Fruit fly (Drosophila melanogaster): ENCODE measurements around the gene CG15760.

The CG15760 gene

dm6 chrX:13682652-13683051 is 13.2 kb downstream of the CG15760 start, which contains the start of gene CG11158:
TSS of gene CG11158 (plus strand) at chrX:13682952.
- no peak for TF ChIP-seq Blimp-1 (GFP tag; optimal IDR thresholded peaks at IDR 0.05)
- peak; percentile 31 for TF ChIP-seq Eip78C (GFP tag)

DNA sequence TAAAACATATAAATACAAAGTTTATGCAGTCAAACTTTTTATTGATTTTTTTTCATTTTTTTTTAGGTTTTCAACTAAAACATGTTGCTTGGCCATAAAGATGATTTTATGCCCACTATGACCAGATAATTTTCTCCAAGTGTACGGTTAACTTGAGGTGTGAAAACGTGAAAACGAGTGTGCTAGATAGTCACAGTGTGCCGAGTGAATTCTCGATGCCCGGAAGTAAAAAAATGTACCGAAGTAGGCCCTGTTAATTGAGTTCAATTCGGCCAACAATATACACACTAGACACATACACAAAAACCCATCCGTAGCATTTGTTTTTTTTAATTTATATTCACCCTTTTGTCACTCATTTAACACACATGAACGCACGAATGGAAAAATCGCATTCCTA is 22.5 kb downstream of the CG15760 start, which contains the start of gene Nna1:
Nna1 (plus strand) TSS at position 301 of the 400 bp plus-strand sequence.
- TF ChIP-seq CG6792 (GFP tag; optimal IDR thresholded peaks at IDR 0.05) (no peak), CG6276 (GFP tag; optimal IDR thresholded peaks at IDR 0.05) (no peak), cyc (GFP tag; optimal IDR thresholded peaks at IDR 0.05) (no peak), net (GFP tag; optimal IDR thresholded peaks at IDR 0.05) (no peak), Sox102F (GFP tag; optimal IDR thresholded peaks at IDR 0.05) (no peak), Hr4 (GFP tag; optimal IDR thresholded peaks at IDR 0.05) (no peak), Smox (GFP tag; optimal IDR thresholded peaks at IDR 0.05) (no peak), Sox15 (GFP tag; optimal IDR thresholded peaks at IDR 0.05) (no peak), Eip78C (GFP tag) (no peak)

- TF ChIP-seq CG6163 (GFP tag; IDR thresholded peaks at IDR 0.05) (peak; percentile 24; the same call in 1 of the 3 replicates), CG4318 (GFP tag; optimal IDR thresholded peaks at IDR 0.05) (no peak), CG15336 (GFP tag; IDR thresholded peaks at IDR 0.05) (0 out of 2 replicates have a peak, but pooled peaks have one; percentile 29), CG11294 (GFP tag; IDR thresholded peaks at IDR 0.05) (peak; percentile 29; the same call in 1 of the 2 replicates), CG32006 (GFP tag; optimal IDR thresholded peaks at IDR 0.05) (peak; percentile 50), CG8119 (GFP tag; IDR thresholded peaks at IDR 0.05) (peak; percentile 41; the same call in 1 of the 3 replicates), pdm3 (GFP tag; optimal IDR thresholded peaks at IDR 0.05) (peak; percentile 4), eg (GFP tag; IDR thresholded peaks at IDR 0.05) (peak; percentile 63; the same call in 2 of the 3 replicates), vri (GFP tag; optimal IDR thresholded peaks at IDR 0.05) (peak; percentile 41), Sox14 (GFP tag; optimal IDR thresholded peaks at IDR 0.05) (no peak), Hr39 (GFP tag; optimal IDR thresholded peaks at IDR 0.05) (no peak), Blimp-1 (GFP tag; optimal IDR thresholded peaks at IDR 0.05) (no peak), Gug (GFP tag; IDR thresholded peaks at IDR 0.05) (peak; percentile 55), Lpt (GFP tag; optimal IDR thresholded peaks at IDR 0.05) (no peak), CG8319 (GFP tag; optimal IDR thresholded peaks at IDR 0.05) (no peak), Hr4 (GFP tag; optimal IDR thresholded peaks at IDR 0.05) (peak; percentile 32), acj6 (GFP tag; optimal IDR thresholded peaks at IDR 0.05) (no peak), CG6276 (GFP tag; optimal IDR thresholded peaks at IDR 0.05) (no peak)
These were observed 29.4 kb downstream of the CG15760 start for dm6 chrX:13698717-13699427.

DNA sequence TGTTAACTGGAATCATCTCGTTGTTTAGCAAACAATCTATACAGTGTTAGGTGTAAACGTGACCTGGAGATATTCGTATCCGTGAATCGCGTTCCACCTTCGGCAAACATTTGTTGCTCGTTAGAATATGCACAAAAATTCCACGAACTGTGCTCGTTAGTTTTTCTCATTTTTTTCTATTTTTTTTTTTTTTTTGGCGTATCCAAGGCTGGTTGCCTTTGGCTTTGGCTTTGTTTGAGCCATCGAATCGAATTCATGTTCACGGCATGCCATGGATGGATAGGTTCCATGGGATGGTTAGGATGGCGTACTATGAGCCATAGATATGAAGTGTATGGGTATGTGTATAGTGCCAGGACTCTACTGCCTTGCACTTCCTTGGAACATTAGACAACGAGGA is 30.2 kb downstream of the CG15760 start:
- TF ChIP-seq CG6854 (GFP tag; optimal IDR thresholded peaks at IDR 0.05) (no peak), Hr39 (GFP tag; optimal IDR thresholded peaks at IDR 0.05) (no peak), fkh (GFP tag; optimal IDR thresholded peaks at IDR 0.05) (no peak), CG7368 (GFP tag; optimal IDR thresholded peaks at IDR 0.05) (no peak), Ets21C (GFP tag; optimal IDR thresholded peaks at IDR 0.05) (no peak), CG15336 (GFP tag; IDR thresholded peaks at IDR 0.05) (no peak), Smox (GFP tag; optimal IDR thresholded peaks at IDR 0.05) (no peak), vri (GFP tag; optimal IDR thresholded peaks at IDR 0.05) (no peak), OdsH (GFP tag; optimal IDR thresholded peaks at IDR 0.05) (no peak), Lpt (GFP tag; optimal IDR thresholded peaks at IDR 0.05) (no peak), spab (GFP tag; optimal IDR thresholded peaks at IDR 0.05) (no peak), CG4318 (GFP tag; optimal IDR thresholded peaks at IDR 0.05) (no peak), topi (GFP tag; optimal IDR thresholded peaks at IDR 0.05) (no peak)

dm6 chrX:13717982-13718402 is 48.5 kb downstream of the CG15760 start, which contains the start of gene Nadsyn:
TSS of gene Nadsyn (minus strand) at chrX:13718285.
- no peak for TF ChIP-seq topi (GFP tag; optimal IDR thresholded peaks at IDR 0.05)
- TF ChIP-seq cyc (GFP tag; optimal IDR thresholded peaks at IDR 0.05) = no peak
- TF ChIP-seq Eip78C (GFP tag) = peak; percentile 46
- peak; percentile 30 for TF ChIP-seq esn (GFP tag; optimal IDR thresholded peaks at IDR 0.05)

Measured in whole organism, prepupa.